Fruit fly (Drosophila melanogaster) whole organism, wandering third instar larva: ENCODE measurements around the gene Rbcn-3A.

Experiments used
- Abd-B ChIP-seq: fragments of >200 bp; optimal IDR thresholded peaks from 2 replicates; lab custom pipeline; 2017; ENCODE audit warnings: missing biosample characterization, missing genetic modification characterization
- CG32264 ChIP-seq: fragments of 200-800 bp; sonication (Bioruptor generic); optimal IDR thresholded peaks from 2 replicates; lab custom pipeline; 2016; ENCODE audit warnings: missing biosample characterization, missing genetic modification characterization
- CG9705 ChIP-seq: fragments of 200-800 bp; sonication (Bioruptor generic); optimal IDR thresholded peaks from 2 replicates; lab custom pipeline; 2018; ENCODE audit warnings: missing biosample characterization, mild to moderate bottlenecking, missing genetic modification characterization
- CrebA ChIP-seq: fragments of 200-800 bp; sonication (Bioruptor generic); optimal IDR thresholded peaks from 2 replicates; lab custom pipeline; 2016; ENCODE audit warnings: missing biosample characterization, mild to moderate bottlenecking, missing genetic modification characterization, borderline replicate concordance
- Dfd ChIP-seq: fragments of >200 bp; optimal IDR thresholded peaks from 2 replicates; lab custom pipeline; 2017; ENCODE audit warnings: missing biosample characterization, missing genetic modification characterization
- Dif ChIP-seq: fragments of 200-275, 200-300 bp; sonication (Bioruptor generic); optimal IDR thresholded peaks from 2 replicates; lab custom pipeline; 2018; ENCODE audit warnings: missing biosample characterization, missing genetic modification characterization; ENCODE audit not compliant: partially characterized antibody
- GATAd ChIP-seq: sonication (Bioruptor generic); optimal IDR thresholded peaks from 2 replicates; lab custom pipeline; 2016; ENCODE audit warnings: missing biosample characterization, missing genetic modification characterization
- HLH106 ChIP-seq: fragments of 200-800 bp; optimal IDR thresholded peaks from 3 replicates; lab custom pipeline; 2019; ENCODE audit warnings: missing biosample characterization, mild to moderate bottlenecking, missing genetic modification characterization, moderate library complexity
- Hnf4 ChIP-seq: fragments of 200-800 bp; sonication (Bioruptor generic); optimal IDR thresholded peaks from 2 replicates; lab custom pipeline; 2016; ENCODE audit warnings: missing biosample characterization, mild to moderate bottlenecking, missing genetic modification characterization
- Hr78 ChIP-seq: fragments of >200 bp; optimal IDR thresholded peaks from 2 replicates; lab custom pipeline; 2017; ENCODE audit warnings: missing biosample characterization, missing genetic modification characterization
- Hr83 ChIP-seq: fragments of 200-300 bp; sonication (Bioruptor generic); optimal IDR thresholded peaks from 2 replicates; lab custom pipeline; 2016; ENCODE audit warnings: missing biosample characterization, mild to moderate bottlenecking, missing genetic modification characterization, moderate library complexity; ENCODE audit not compliant: poor library complexity, severe bottlenecking
- Jra ChIP-seq: sonication (Bioruptor generic); optimal IDR thresholded peaks from 2 replicates; lab custom pipeline; 2016; ENCODE audit warnings: missing biosample characterization, missing genetic modification characterization
- Mio ChIP-seq: sonication (Bioruptor generic); optimal IDR thresholded peaks from 2 replicates; lab custom pipeline; 2016; ENCODE audit warnings: missing biosample characterization, missing genetic modification characterization
- Myc ChIP-seq: fragments of >200 bp; optimal IDR thresholded peaks from 2 replicates; lab custom pipeline; 2017
- N ChIP-seq: fragments of >200 bp; optimal IDR thresholded peaks from 2 replicates; lab custom pipeline; 2018; ENCODE audit warnings: missing biosample characterization, missing external identifiers, missing genetic modification characterization
- OdsH ChIP-seq: fragments of 200-800 bp; sonication (Bioruptor generic); optimal IDR thresholded peaks from 2 replicates; lab custom pipeline; 2016; ENCODE audit warnings: missing biosample characterization, mild to moderate bottlenecking, missing genetic modification characterization
- Rel ChIP-seq, 2 experiments: fragments of 200-800 bp; sonication (Bioruptor generic) in 1 of 2; optimal IDR thresholded peaks; 2 replicates in 1 of 2; 3 replicates in 1 of 2; lab custom pipeline; 2016 to 2019; ENCODE audit warnings: mild to moderate bottlenecking in 2 of 2, missing biosample characterization in 2 of 2, missing genetic modification characterization in 2 of 2, moderate library complexity in 1 of 2
- Sp1 ChIP-seq: fragments of 200-800 bp; sonication (Bioruptor generic); optimal IDR thresholded peaks from 3 replicates; lab custom pipeline; 2019; ENCODE audit warnings: missing biosample characterization, mild to moderate bottlenecking, missing genetic modification characterization, moderate library complexity
- Vsx2 ChIP-seq: fragments of 200-300, 225-300 bp; sonication (Bioruptor generic); optimal IDR thresholded peaks from 2 replicates; lab custom pipeline; 2018; ENCODE audit warnings: missing biosample characterization, missing genetic modification characterization; ENCODE audit not compliant: partially characterized antibody
- br ChIP-seq: fragments of 200-800 bp; sonication (Bioruptor generic); optimal IDR thresholded peaks from 2 replicates; lab custom pipeline; 2016; ENCODE audit warnings: missing biosample characterization, missing genetic modification characterization
- brk ChIP-seq: fragments of 200-800 bp; sonication (Bioruptor generic); optimal IDR thresholded peaks from 2 replicates; lab custom pipeline; 2016; ENCODE audit warnings: missing biosample characterization, mild to moderate bottlenecking, missing genetic modification characterization
- dl ChIP-seq, 2 experiments: fragments of 175-275, 200-275 bp in 1 of 2; fragments of 200-275 bp in 1 of 2; sonication (Bioruptor generic); optimal IDR thresholded peaks; lab custom pipeline; 2018; ENCODE audit warnings: mild to moderate bottlenecking in 2 of 2, missing biosample characterization in 2 of 2, missing genetic modification characterization in 2 of 2, moderate library complexity in 2 of 2; ENCODE audit not compliant: partially characterized antibody in 2 of 2, insufficient read depth in 1 of 2
- dmrt93B ChIP-seq: fragments of 200-800 bp; sonication (Bioruptor generic); optimal IDR thresholded peaks from 2 replicates; lab custom pipeline; 2018; ENCODE audit warnings: missing biosample characterization, mild to moderate bottlenecking, missing genetic modification characterization
- dsf ChIP-seq: sonication (Bioruptor generic); optimal IDR thresholded peaks from 2 replicates; lab custom pipeline; 2016; ENCODE audit warnings: missing biosample characterization, missing genetic modification characterization, borderline replicate concordance
- ey ChIP-seq: fragments of 200-800 bp; sonication (Bioruptor generic); optimal IDR thresholded peaks from 2 replicates; lab custom pipeline; 2016; ENCODE audit warnings: missing biosample characterization, missing genetic modification characterization
- foxo ChIP-seq, 2 experiments: fragments of 200-800 bp; sonication (Bioruptor generic); optimal IDR thresholded peaks; 2 replicates in 1 of 2; 3 replicates in 1 of 2; lab custom pipeline; 2016 to 2017; ENCODE audit warnings: missing biosample characterization in 2 of 2, missing genetic modification characterization in 2 of 2
- fru ChIP-seq: fragments of 200-800 bp; sonication (Bioruptor generic); optimal IDR thresholded peaks from 3 replicates; lab custom pipeline; 2016; ENCODE audit warnings: missing biosample characterization, mild to moderate bottlenecking, missing genetic modification characterization
- h ChIP-seq: fragments of 200-800 bp; sonication (Bioruptor generic); optimal IDR thresholded peaks from 3 replicates; lab custom pipeline; 2016; ENCODE audit warnings: missing biosample characterization, mild to moderate bottlenecking, missing genetic modification characterization
- jim ChIP-seq: fragments of 175-275, 200-325 bp; sonication (Bioruptor generic); optimal IDR thresholded peaks from 2 replicates; lab custom pipeline; 2016; ENCODE audit warnings: missing biosample characterization, mild to moderate bottlenecking, missing genetic modification characterization
- lola ChIP-seq: fragments of >200 bp; optimal IDR thresholded peaks from 2 replicates; lab custom pipeline; 2017; ENCODE audit warnings: missing biosample characterization, missing genetic modification characterization
- pan ChIP-seq: fragments of >200 bp; optimal IDR thresholded peaks from 2 replicates; lab custom pipeline; 2017
- psq ChIP-seq: fragments of 200-800 bp; sonication (Bioruptor generic); optimal IDR thresholded peaks from 3 replicates; lab custom pipeline; 2017; ENCODE audit warnings: missing biosample characterization, mild to moderate bottlenecking, missing genetic modification characterization, moderate library complexity
- rgr ChIP-seq: fragments of 200-800 bp; sonication (Bioruptor generic); optimal IDR thresholded peaks from 3 replicates; lab custom pipeline; 2016; ENCODE audit warnings: missing biosample characterization, mild to moderate bottlenecking, missing genetic modification characterization
- sage ChIP-seq: fragments of 200-800 bp; sonication (Bioruptor generic); optimal IDR thresholded peaks from 2 replicates; lab custom pipeline; 2016; ENCODE audit warnings: missing biosample characterization, mild to moderate bottlenecking, missing genetic modification characterization
- sv ChIP-seq: fragments of 200-800 bp; sonication (Bioruptor generic); optimal IDR thresholded peaks from 3 replicates; lab custom pipeline; 2016; ENCODE audit warnings: missing biosample characterization, missing genetic modification characterization
- tai ChIP-seq: sonication (Bioruptor generic); optimal IDR thresholded peaks from 2 replicates; lab custom pipeline; 2016; ENCODE audit warnings: missing biosample characterization, missing genetic modification characterization
- usp ChIP-seq: fragments of >200 bp; optimal IDR thresholded peaks from 2 replicates; lab custom pipeline; 2017; ENCODE audit warnings: missing biosample characterization, missing genetic modification characterization
- woc ChIP-seq: sonication (Bioruptor generic); optimal IDR thresholded peaks from 2 replicates; lab custom pipeline; 2016; ENCODE audit warnings: missing biosample characterization, mild to moderate bottlenecking, missing genetic modification characterization

Gene Rbcn-3A

DNA sequence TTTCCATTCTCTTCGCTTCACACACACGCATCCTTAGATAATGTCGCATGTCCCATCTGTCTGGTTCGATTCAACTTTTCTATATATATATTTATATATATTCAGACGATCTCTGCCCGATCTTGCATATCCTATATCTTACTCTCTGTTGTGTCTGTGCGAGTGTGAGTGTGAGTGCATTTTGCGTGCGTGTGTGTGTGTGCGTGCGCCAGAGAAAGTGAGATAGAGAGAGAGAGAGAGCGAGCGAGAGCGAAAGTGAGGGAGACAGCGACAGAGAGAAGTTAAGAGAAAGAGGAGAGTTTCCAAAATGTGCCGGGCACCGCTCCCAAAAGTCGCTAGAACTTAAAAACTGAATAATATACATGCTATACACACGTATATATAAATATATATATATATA, 23.5 kb downstream of the Rbcn-3A start:
- TF ChIP-seq brk (GFP tag; lab: Kevin White, UChicago), result no peak
- no peak for TF ChIP-seq sage (GFP tag; lab: Kevin White, UChicago)
- TF ChIP-seq Hr78 (GFP tag; lab: Kevin White, UChicago), result no peak
- no peak for TF ChIP-seq dl (GFP tag; optimal IDR thresholded peaks at IDR 0.05; lab: Kevin White, UChicago; ENCODE audit: insufficient read depth in 1 of 2, partially characterized antibody in 2 of 2)
- TF ChIP-seq CG32264 (GFP tag; lab: Kevin White, UChicago), result no peak
- TF ChIP-seq psq (GFP tag; lab: Kevin White, UChicago), result no peak
- TF ChIP-seq sv (GFP tag; lab: Kevin White, UChicago), result no peak
- TF ChIP-seq Jra (GFP tag; lab: Kevin White, UChicago), result no peak
- no peak for TF ChIP-seq CG9705 (GFP tag; lab: Kevin White, UChicago)
- no peak for TF ChIP-seq dsf (GFP tag; lab: Kevin White, UChicago)
- TF ChIP-seq fru, result no peak
- TF ChIP-seq jim (GFP tag; lab: Kevin White, UChicago), result no peak
- TF ChIP-seq h (GFP tag; lab: Kevin White, UChicago), result no peak
- TF ChIP-seq woc (GFP tag; lab: Kevin White, UChicago), result no peak
- no peak for TF ChIP-seq Hnf4
- no peak for TF ChIP-seq Myc (lab: Kevin White, UChicago)

DNA sequence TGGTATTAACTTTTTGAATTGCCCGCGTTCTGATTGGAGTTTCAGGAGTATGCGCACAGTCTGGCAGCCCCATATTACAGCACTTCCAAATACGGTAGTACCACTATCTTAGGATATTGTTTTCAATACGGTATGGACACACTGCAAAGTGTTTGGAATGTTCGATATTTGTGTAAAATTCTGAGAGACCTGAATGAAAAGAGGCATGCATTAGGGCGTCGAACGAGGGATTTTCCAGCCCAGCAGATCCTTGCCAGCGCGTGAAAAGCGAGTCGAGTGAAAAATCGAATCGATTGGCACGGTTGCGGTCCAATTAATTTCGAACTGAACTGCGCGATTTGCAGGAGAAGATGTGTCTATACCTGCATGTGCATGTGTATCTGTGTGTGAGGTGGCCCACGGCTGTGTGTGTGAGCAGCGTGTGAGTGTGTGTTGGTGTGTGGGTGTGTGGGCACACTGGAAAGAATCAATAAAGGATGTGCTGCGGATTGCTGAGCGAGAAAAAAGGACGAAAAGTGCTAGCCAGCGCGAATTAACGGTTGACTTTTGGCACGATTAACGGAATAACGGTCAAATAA, 29.7 kb downstream of the Rbcn-3A start, which contains the start of gene dtn:
Gene dtn, plus strand, starts transcription at position 176 of the 578 bp plus-strand sequence.
- TF ChIP-seq HLH106 (tag; lab: Kevin White, UChicago) (no peak), foxo (GFP tag; optimal IDR thresholded peaks at IDR 0.05; lab: Kevin White, UChicago) (no peak), fru (no peak), rgr (no peak), N (GFP tag; lab: Kevin White, UChicago) (peak; percentile 70), Mio (no peak), CG32264 (GFP tag; lab: Kevin White, UChicago) (no peak), pan (lab: Kevin White, UChicago) (no peak), Hnf4 (no peak)
- TF ChIP-seq, all 38 proteins: peak for 1

- TF ChIP-seq Myc (lab: Kevin White, UChicago) (no peak), h (GFP tag; lab: Kevin White, UChicago) (peak; percentile 88), jim (GFP tag; lab: Kevin White, UChicago) (peak; percentile 27), CG9705 (GFP tag; lab: Kevin White, UChicago) (peak; percentile 85), GATAd (GFP tag; lab: Kevin White, UChicago) (no peak), brk (GFP tag; lab: Kevin White, UChicago) (peak; percentile 84), Hnf4 (peak; percentile 82), Sp1 (GFP tag; lab: Kevin White, UChicago) (peak; percentile 91), dmrt93B (GFP tag; lab: Kevin White, UChicago) (peak; percentile 83), Hr83 (GFP tag; lab: Kevin White, UChicago) (peak; percentile 66), Vsx2 (GFP tag; lab: Kevin White, UChicago) (no peak), sage (GFP tag; lab: Kevin White, UChicago) (peak; percentile 83), OdsH (peak; percentile 90), sv (GFP tag; lab: Kevin White, UChicago) (peak; percentile 81), Jra (GFP tag; lab: Kevin White, UChicago) (peak; percentile 97), fru (peak; percentile 82), dl (GFP tag; optimal IDR thresholded peaks at IDR 0.05; lab: Kevin White, UChicago; ENCODE audit: insufficient read depth in 1 of 2, partially characterized antibody in 2 of 2) (no peak), Dif (peak; percentile 24), Rel (GFP tag; optimal IDR thresholded peaks at IDR 0.05; lab: Kevin White, UChicago) (peak; percentile 79), Rel (tag; optimal IDR thresholded peaks at IDR 0.05; lab: Kevin White, UChicago) (peak; percentile 70), HLH106 (tag; lab: Kevin White, UChicago) (peak; percentile 90), lola (GFP tag; lab: Kevin White, UChicago) (no peak), rgr (peak; percentile 89), dsf (GFP tag; lab: Kevin White, UChicago) (no peak), Dfd (no peak), br (GFP tag; lab: Kevin White, UChicago) (peak; percentile 84), Abd-B (GFP tag; lab: Kevin White, UChicago) (no peak), Hr78 (GFP tag; lab: Kevin White, UChicago) (no peak), usp (GFP tag; lab: Kevin White, UChicago) (no peak), woc (GFP tag; lab: Kevin White, UChicago) (peak; percentile 90), N (GFP tag; lab: Kevin White, UChicago) (peak; percentile 26), CrebA (no peak), CG32264 (GFP tag; lab: Kevin White, UChicago) (peak; percentile 45), foxo (GFP tag; optimal IDR thresholded peaks at IDR 0.05; lab: Kevin White, UChicago) (peak in 1 of 2 experiments; percentile 91), pan (lab: Kevin White, UChicago) (no peak), Mio (peak; percentile 33), psq (GFP tag; lab: Kevin White, UChicago) (peak; percentile 85), tai (no peak), ey (peak; percentile 82)
Observed at dm6 chrX:6224225-6225190, 30.8 kb downstream of the Rbcn-3A start, which contains the start of gene sqh. Gene sqh, minus strand, starts transcription at chrX:6225140.
